Fruit fly (Drosophila melanogaster) whole organism, embryonic: Measurements from ENCODE around the gene CG15160.

Experiments
- CG10267 ChIP-seq: fragments of 200-800 bp; sonication (Bioruptor generic); optimal IDR thresholded peaks from 2 replicates; lab custom pipeline; 2018; ENCODE audit warnings: missing biosample characterization, mild to moderate bottlenecking, missing genetic modification characterization, moderate library complexity
- CG10462 ChIP-seq: fragments of 200-800 bp; sonication (Bioruptor generic); optimal IDR thresholded peaks from 2 replicates; lab custom pipeline; 2016; ENCODE audit warnings: missing biosample characterization, missing genetic modification characterization
- CG10543 ChIP-seq: fragments of 200-800 bp; sonication (Bioruptor generic); optimal IDR thresholded peaks from 3 replicates; lab custom pipeline; 2017; ENCODE audit warnings: missing biosample characterization, mild to moderate bottlenecking, missing genetic modification characterization, moderate library complexity
- CG13624 ChIP-seq: fragments of 200-800 bp; sonication (Bioruptor generic); optimal IDR thresholded peaks from 2 replicates; lab custom pipeline; 2016; ENCODE audit warnings: missing biosample characterization, missing genetic modification characterization
- CG13775 ChIP-seq: fragments of 200-800 bp; sonication (Bioruptor generic); optimal IDR thresholded peaks from 3 replicates; lab custom pipeline; 2017; ENCODE audit warnings: missing biosample characterization, mild to moderate bottlenecking, missing genetic modification characterization
- CG18599 ChIP-seq: fragments of 200-800 bp; sonication (Bioruptor generic); optimal IDR thresholded peaks from 3 replicates; lab custom pipeline; 2017; ENCODE audit warnings: missing biosample characterization, missing genetic modification characterization, mild to moderate bottlenecking, moderate library complexity, missing genetic modification reagents
- CG2678 ChIP-seq: fragments of 200-800 bp; sonication (Bioruptor generic); optimal IDR thresholded peaks from 3 replicates; lab custom pipeline; 2019; ENCODE audit warnings: missing biosample characterization, mild to moderate bottlenecking, missing genetic modification characterization, moderate library complexity
- CG2712 ChIP-seq: fragments of 200-800 bp; optimal IDR thresholded peaks from 3 replicates; lab custom pipeline; 2019; ENCODE audit warnings: missing biosample characterization, mild to moderate bottlenecking, missing genetic modification characterization, moderate library complexity
- CG31388 ChIP-seq: fragments of 200-800 bp; sonication (Bioruptor generic); optimal IDR thresholded peaks from 2 replicates; lab custom pipeline; 2016; ENCODE audit warnings: missing biosample characterization, missing genetic modification characterization
- CG4730 ChIP-seq: fragments of 200-800 bp; sonication (Bioruptor generic); IDR thresholded peaks from 2 replicates; pipeline ENCODE4 v1.3.6; 2022; ENCODE audit warnings: missing biosample characterization, missing genetic modification characterization
- CG5245 ChIP-seq: fragments of 200-800 bp; sonication (Bioruptor generic); optimal IDR thresholded peaks from 3 replicates; lab custom pipeline; 2016; ENCODE audit warnings: missing biosample characterization, missing genetic modification characterization
- CG7928 ChIP-seq: fragments of 200-800 bp; sonication (Bioruptor generic); optimal IDR thresholded peaks from 2 replicates; lab custom pipeline; 2017; ENCODE audit warnings: missing biosample characterization, mild to moderate bottlenecking, missing genetic modification characterization
- CG8281 ChIP-seq: fragments of 200-800 bp; sonication (Bioruptor generic); optimal IDR thresholded peaks from 2 replicates; lab custom pipeline; 2018; ENCODE audit warnings: missing biosample characterization, mild to moderate bottlenecking, missing genetic modification characterization, moderate library complexity
- CG8290 ChIP-seq, 3 experiments: fragments of 200-800 bp; sonication (Bioruptor generic); optimal IDR thresholded peaks; 2 replicates each; lab custom pipeline; 2016 to 2019; ENCODE audit warnings: missing biosample characterization in 3 of 3, missing genetic modification characterization in 3 of 3, mild to moderate bottlenecking in 2 of 3, moderate library complexity in 1 of 3
- CG8388 ChIP-seq: fragments of 200-800 bp; sonication (Bioruptor generic); optimal IDR thresholded peaks from 2 replicates; lab custom pipeline; 2019; ENCODE audit warnings: missing biosample characterization, mild to moderate bottlenecking, missing genetic modification characterization, moderate library complexity
- Dbx ChIP-seq: fragments of 200-800 bp; sonication (Bioruptor generic); IDR thresholded peaks from 3 replicates; pipeline ENCODE4 v1.3.6; 2022; ENCODE audit warnings: missing biosample characterization, missing genetic modification characterization
- Dip2 ChIP-seq: fragments of 200-800 bp; sonication (Bioruptor generic); IDR thresholded peaks from 2 replicates; pipeline ENCODE4 v1.3.6; 2022; ENCODE audit warnings: missing biosample characterization, missing genetic modification characterization
- Dll ChIP-seq: fragments of 200-800 bp; sonication (Bioruptor generic); IDR thresholded peaks from 4 replicates; pipeline ENCODE4 v1.3.6; 2022; ENCODE audit warnings: missing biosample characterization, missing genetic modification characterization; ENCODE audit not compliant: partially characterized antibody
- Ets65A ChIP-seq: fragments of 200-800 bp; sonication (Bioruptor generic); peaks from one replicate; lab custom pipeline; 2016; ENCODE audit warnings: missing biosample characterization, missing genetic modification characterization
- Gsc ChIP-seq: fragments of 200-800 bp; sonication (Bioruptor generic); IDR thresholded peaks from 2 replicates; pipeline ENCODE4 v1.3.6; 2022; ENCODE audit warnings: missing biosample characterization, missing genetic modification characterization
- HLH54F ChIP-seq: fragments of 200-800 bp; sonication (Bioruptor generic); optimal IDR thresholded peaks from 3 replicates; lab custom pipeline; 2016; ENCODE audit warnings: missing biosample characterization, missing genetic modification characterization
- Hmr ChIP-seq: fragments of 200-800 bp; sonication (Bioruptor generic); optimal IDR thresholded peaks from 3 replicates; lab custom pipeline; 2017; ENCODE audit warnings: mild to moderate bottlenecking, missing biosample characterization, missing genetic modification reagents, missing genetic modification characterization
- MTF-1 ChIP-seq: fragments of 200-800 bp; sonication (Bioruptor generic); optimal IDR thresholded peaks from 2 replicates; lab custom pipeline; 2018; ENCODE audit warnings: missing biosample characterization, mild to moderate bottlenecking, missing genetic modification characterization, borderline replicate concordance
- Meics ChIP-seq: fragments of 200-800 bp; sonication (Bioruptor generic); optimal IDR thresholded peaks from 2 replicates; lab custom pipeline; 2017; ENCODE audit warnings: missing biosample characterization, mild to moderate bottlenecking, missing genetic modification characterization
- Mrtf ChIP-seq: fragments of 200-800 bp; sonication (Bioruptor generic); IDR thresholded peaks from 3 replicates; pipeline ENCODE4 v1.3.6; 2022; ENCODE audit warnings: missing biosample characterization, missing genetic modification characterization
- Nf-YC ChIP-seq: fragments of 200-800 bp; optimal IDR thresholded peaks from 3 replicates; lab custom pipeline; 2019; ENCODE audit warnings: missing biosample characterization, mild to moderate bottlenecking, missing genetic modification characterization, moderate library complexity
- Pdp1 ChIP-seq, 2 experiments: fragments of 200-800 bp; sonication (Bioruptor generic); optimal IDR thresholded peaks; 3 replicates each; lab custom pipeline; 2016; ENCODE audit warnings: missing biosample characterization in 2 of 2, missing genetic modification characterization in 2 of 2, mild to moderate bottlenecking in 1 of 2, moderate library complexity in 1 of 2
- Xbp1 ChIP-seq: fragments of 200-800 bp; sonication (Bioruptor generic); optimal IDR thresholded peaks from 3 replicates; lab custom pipeline; 2016; ENCODE audit warnings: missing biosample characterization, mild to moderate bottlenecking, missing genetic modification characterization
- ara ChIP-seq: fragments of 200-800 bp; sonication (Bioruptor generic); IDR thresholded peaks from 2 replicates; pipeline ENCODE4 v1.3.6; 2022; ENCODE audit warnings: missing biosample characterization, missing genetic modification characterization
- chif ChIP-seq, 2 experiments: fragments of 200-800 bp; sonication (Bioruptor generic); optimal IDR thresholded peaks; 3 replicates each; lab custom pipeline; 2016; ENCODE audit warnings: missing biosample characterization in 2 of 2, missing genetic modification characterization in 2 of 2
- corto ChIP-seq: fragments of 200-800 bp; sonication (Bioruptor generic); optimal IDR thresholded peaks from 2 replicates; lab custom pipeline; 2016; ENCODE audit warnings: missing biosample characterization, mild to moderate bottlenecking, missing genetic modification characterization, moderate library complexity
- cwo ChIP-seq: fragments of 200-800 bp; sonication (Bioruptor generic); optimal IDR thresholded peaks from 3 replicates; lab custom pipeline; 2017; ENCODE audit warnings: missing biosample characterization, missing genetic modification characterization, mild to moderate bottlenecking, moderate library complexity, missing genetic modification reagents
- eve ChIP-seq, 2 experiments: fragments of >200 bp; optimal IDR thresholded peaks; 2 replicates each; lab custom pipeline; 2017; ENCODE audit warnings: missing biosample characterization in 2 of 2, missing genetic modification characterization in 2 of 2
- fd3F ChIP-seq: fragments of 200-800 bp; sonication (Bioruptor generic); optimal IDR thresholded peaks from 2 replicates; lab custom pipeline; 2018; ENCODE audit warnings: missing biosample characterization, mild to moderate bottlenecking, missing genetic modification characterization, moderate library complexity
- fu2 ChIP-seq: fragments of 200-800 bp; sonication (Bioruptor generic); optimal IDR thresholded peaks from 2 replicates; lab custom pipeline; 2016; ENCODE audit warnings: missing biosample characterization, missing genetic modification characterization
- her ChIP-seq: fragments of 200-800 bp; sonication (Bioruptor generic); optimal IDR thresholded peaks from 2 replicates; lab custom pipeline; 2016; ENCODE audit warnings: missing biosample characterization, missing genetic modification characterization
- insv ChIP-seq, 2 experiments: fragments of 200-800 bp; sonication (Bioruptor generic); optimal IDR thresholded peaks; 3 replicates each; lab custom pipeline; 2016 to 2018; ENCODE audit warnings: missing biosample characterization in 2 of 2, missing genetic modification characterization in 2 of 2
- kay ChIP-seq: fragments of 200-800 bp; sonication (Bioruptor generic); optimal IDR thresholded peaks from 2 replicates; lab custom pipeline; 2016; ENCODE audit warnings: missing biosample characterization, missing genetic modification characterization
- org-1 ChIP-seq: fragments of 200-800 bp; sonication (Bioruptor generic); optimal IDR thresholded peaks from 2 replicates; lab custom pipeline; 2017; ENCODE audit warnings: missing biosample characterization, missing genetic modification characterization
- p53 ChIP-seq: fragments of 200-800 bp; sonication (Bioruptor generic); optimal IDR thresholded peaks from 2 replicates; lab custom pipeline; 2016; ENCODE audit warnings: missing biosample characterization, missing genetic modification characterization
- pan ChIP-seq, 4 experiments: fragments of >200 bp in 3 of 4; fragments of 200-800 bp in 1 of 4; sonication (Bioruptor generic) in 1 of 4; optimal IDR thresholded peaks in 3 of 4; IDR thresholded peaks in 1 of 4; 2 replicates each; pipeline versions ENCODE4 v1.3.6 to Lab custom; 2017 to 2022; ENCODE audit warnings: missing biosample characterization in 2 of 4, missing genetic modification characterization in 2 of 4, mixed read lengths in 1 of 4
- pho ChIP-seq: fragments of 200-800 bp; sonication (Bioruptor generic); optimal IDR thresholded peaks from 2 replicates; lab custom pipeline; 2016; ENCODE audit warnings: missing biosample characterization, missing genetic modification characterization
- prd ChIP-seq, 3 experiments: fragments of >200 bp in 2 of 3; fragments of 200-800 bp in 1 of 3; sonication (Bioruptor generic) in 1 of 3; optimal IDR thresholded peaks in 2 of 3; IDR thresholded peaks in 1 of 3; 2 replicates in 2 of 3; 3 replicates in 1 of 3; pipeline versions ENCODE4 v1.3.6 to Lab custom; 2017 to 2022; ENCODE audit warnings: missing biosample characterization in 1 of 3, missing genetic modification characterization in 1 of 3
- salm ChIP-seq: fragments of 200-800 bp; sonication (Bioruptor generic); optimal IDR thresholded peaks from 2 replicates; lab custom pipeline; 2018; ENCODE audit warnings: missing biosample characterization, mild to moderate bottlenecking, missing genetic modification characterization
- schlank ChIP-seq: fragments of 200-800 bp; sonication (Bioruptor generic); optimal IDR thresholded peaks from 2 replicates; lab custom pipeline; 2018; ENCODE audit warnings: missing biosample characterization, mild to moderate bottlenecking, missing genetic modification characterization
- sens-2 ChIP-seq: fragments of 200-800 bp; sonication (Bioruptor generic); IDR thresholded peaks from 2 replicates; pipeline ENCODE4 v1.3.6; 2022; ENCODE audit warnings: missing biosample characterization, missing genetic modification characterization
- sima ChIP-seq: fragments of 200-800 bp; sonication (Bioruptor generic); optimal IDR thresholded peaks from 2 replicates; lab custom pipeline; 2016; ENCODE audit warnings: missing biosample characterization, missing genetic modification characterization
- slp2 ChIP-seq: fragments of 200-800 bp; sonication (Bioruptor generic); optimal IDR thresholded peaks from 2 replicates; lab custom pipeline; 2016; ENCODE audit warnings: missing biosample characterization, missing genetic modification characterization
- trem ChIP-seq: fragments of 200-800 bp; optimal IDR thresholded peaks from 3 replicates; lab custom pipeline; 2019; ENCODE audit warnings: missing biosample characterization, mild to moderate bottlenecking, missing genetic modification characterization, moderate library complexity
- vvl ChIP-seq: fragments of 200-800 bp; sonication (Bioruptor generic); IDR thresholded peaks from 2 replicates; pipeline ENCODE4 v1.3.6; 2022; ENCODE audit warnings: missing biosample characterization, missing genetic modification characterization

The CG15160 gene

dm6 chr2L:18584617-18585016 lies 6.1 kb upstream of the CG15160 start (continued):
- TF ChIP-seq corto (no peak), org-1 (GFP tag; lab: Kevin White, UChicago) (no peak), CG10267 (tag; lab: Kevin White, UChicago) (no peak), CG18599 (GFP tag; lab: Kevin White, UChicago) (peak; percentile 63), schlank (tag; lab: Kevin White, UChicago) (no peak), pan (optimal IDR thresholded peaks at IDR 0.05; lab: Kevin White, UChicago) (no peak), pan (GFP tag; optimal IDR thresholded peaks at IDR 0.05 in 1 of 2, IDR thresholded peaks at IDR 0.05 in 1 of 2) (peak in 1 of 2 experiments; percentile 55), trem (tag; lab: Kevin White, UChicago) (no peak), Dip2 (GFP tag; lab: Robert Waterston, UW) (no peak), sens-2 (GFP tag; lab: Robert Waterston, UW) (0 out of 2 replicates have a peak, but pooled peaks have one; percentile 5), chif (GFP tag; optimal IDR thresholded peaks at IDR 0.05; lab: Kevin White, UChicago) (no peak), CG13624 (GFP tag; lab: Kevin White, UChicago) (no peak), CG2678 (tag; lab: Kevin White, UChicago) (peak; percentile 49), pho (GFP tag; lab: Kevin White, UChicago) (no peak), CG10462 (GFP tag; lab: Kevin White, UChicago) (no peak), fu2 (GFP tag; lab: Kevin White, UChicago) (no peak), MTF-1 (GFP tag; lab: Kevin White, UChicago) (no peak), CG8290 (GFP tag; optimal IDR thresholded peaks at IDR 0.05; lab: Kevin White, UChicago) (no peak), CG8290 (tag; optimal IDR thresholded peaks at IDR 0.05; lab: Kevin White, UChicago) (no peak), her (GFP tag; lab: Kevin White, UChicago) (no peak), Dll (GFP tag; lab: Robert Waterston, UW) (no peak), Nf-YC (no peak), CG8281 (tag; lab: Kevin White, UChicago) (no peak), CG2712 (no peak), Mrtf (no peak), sima (GFP tag; lab: Kevin White, UChicago) (no peak), fd3F (no peak), Xbp1 (GFP tag; lab: Kevin White, UChicago) (no peak), slp2 (GFP tag; lab: Kevin White, UChicago) (no peak), Dbx (GFP tag; lab: Robert Waterston, UW) (peak; percentile 71), ara (GFP tag; lab: Robert Waterston, UW) (peak; percentile 51), CG10543 (GFP tag; lab: Kevin White, UChicago) (no peak), CG13775 (GFP tag; lab: Kevin White, UChicago) (no peak), CG4730 (GFP tag; lab: Robert Waterston, UW) (no peak), vvl (no peak), HLH54F (no peak), eve (GFP tag; optimal IDR thresholded peaks at IDR 0.05; lab: Kevin White, UChicago) (no peak), Ets65A (GFP tag; lab: Kevin White, UChicago) (no peak), Pdp1 (GFP tag; optimal IDR thresholded peaks at IDR 0.05; lab: Kevin White, UChicago) (peak in 1 of 2 experiments; percentile 9), cwo (GFP tag; lab: Kevin White, UChicago) (no peak), salm (tag; lab: Kevin White, UChicago) (no peak), Gsc (no peak), CG31388 (GFP tag; lab: Kevin White, UChicago) (no peak), CG7928 (GFP tag; lab: Kevin White, UChicago) (no peak), Meics (GFP tag; lab: Kevin White, UChicago) (peak; percentile 35), Hmr (GFP tag; lab: Kevin White, UChicago) (peak; percentile 50), prd (optimal IDR thresholded peaks at IDR 0.05; lab: Kevin White, UChicago) (no peak), prd (GFP tag; IDR thresholded peaks at IDR 0.05; lab: Robert Waterston, UW) (peak; percentile 78), kay (GFP tag; lab: Kevin White, UChicago) (no peak), insv (GFP tag; optimal IDR thresholded peaks at IDR 0.05; lab: Kevin White, UChicago) (no peak), p53 (GFP tag; lab: Kevin White, UChicago) (no peak), CG5245 (GFP tag; lab: Kevin White, UChicago) (no peak), CG8388 (GFP tag; lab: Kevin White, UChicago) (no peak)
